Fruit fly (Drosophila melanogaster): ENCODE data around the gene Syx17.
A peak's percentile ranks its signal among the peaks of the same experiment; 100 is the strongest.

Gene Syx17

dm6 chr3L:4408313-4409133 is 5.2 kb downstream of the Syx17 start:
- no peak for TF ChIP-seq usp (GFP tag; optimal IDR thresholded peaks at IDR 0.05)
- TF ChIP-seq Myc (optimal IDR thresholded peaks at IDR 0.05) = no peak
- TF ChIP-seq CG32264 (GFP tag; optimal IDR thresholded peaks at IDR 0.05) = no peak
- no peak for TF ChIP-seq GATAd (GFP tag; optimal IDR thresholded peaks at IDR 0.05)
- no peak for TF ChIP-seq dmrt93B (GFP tag; optimal IDR thresholded peaks at IDR 0.05)
- TF ChIP-seq lola (GFP tag; optimal IDR thresholded peaks at IDR 0.05) = no peak
- TF ChIP-seq woc (GFP tag; optimal IDR thresholded peaks at IDR 0.05) = peak; percentile 28
- no peak for TF ChIP-seq br (GFP tag; optimal IDR thresholded peaks at IDR 0.05)
- no peak for TF ChIP-seq tai (GFP tag; optimal IDR thresholded peaks at IDR 0.05)
- TF ChIP-seq Mio (GFP tag; optimal IDR thresholded peaks at IDR 0.05) = no peak
- TF ChIP-seq Jra (GFP tag; optimal IDR thresholded peaks at IDR 0.05) = no peak
- peak; percentile 81 for TF ChIP-seq jim (GFP tag; optimal IDR thresholded peaks at IDR 0.05)
- TF ChIP-seq ey (GFP tag; optimal IDR thresholded peaks at IDR 0.05) = no peak
- TF ChIP-seq Dfd (GFP tag; optimal IDR thresholded peaks at IDR 0.05) = no peak
- no peak for TF ChIP-seq N (GFP tag; optimal IDR thresholded peaks at IDR 0.05)
- TF ChIP-seq sage (GFP tag; optimal IDR thresholded peaks at IDR 0.05) = no peak
- TF ChIP-seq psq (GFP tag; optimal IDR thresholded peaks at IDR 0.05) = peak; percentile 64
- TF ChIP-seq Rel (GFP tag; optimal IDR thresholded peaks at IDR 0.05) = no peak
- TF ChIP-seq Rel (tag; optimal IDR thresholded peaks at IDR 0.05) = peak; percentile 96
- no peak for TF ChIP-seq Hr83 (GFP tag; optimal IDR thresholded peaks at IDR 0.05; ENCODE audit: poor library complexity, severe bottlenecking)
- no peak for TF ChIP-seq Hnf4 (GFP tag; optimal IDR thresholded peaks at IDR 0.05)
- no peak for TF ChIP-seq Dif (GFP tag; optimal IDR thresholded peaks at IDR 0.05; ENCODE audit: partially characterized antibody)
- TF ChIP-seq sv (GFP tag; optimal IDR thresholded peaks at IDR 0.05) = no peak
- TF ChIP-seq Sp1 (GFP tag; optimal IDR thresholded peaks at IDR 0.05) = no peak
- no peak for TF ChIP-seq rgr (GFP tag; optimal IDR thresholded peaks at IDR 0.05)
- TF ChIP-seq dl (GFP tag; optimal IDR thresholded peaks at IDR 0.05; ENCODE audit: insufficient read depth in 1 of 2, partially characterized antibody in 2 of 2) = no peak
- TF ChIP-seq dsf (GFP tag; optimal IDR thresholded peaks at IDR 0.05; ENCODE audit: borderline replicate concordance) = no peak
- TF ChIP-seq foxo (GFP tag; optimal IDR thresholded peaks at IDR 0.05) = peak in 1 of 2 experiments; percentile 38
- no peak for TF ChIP-seq Abd-B (GFP tag; optimal IDR thresholded peaks at IDR 0.05)
- TF ChIP-seq CG9705 (GFP tag; optimal IDR thresholded peaks at IDR 0.05) = no peak
- no peak for TF ChIP-seq pan (optimal IDR thresholded peaks at IDR 0.05)
- TF ChIP-seq h (GFP tag; optimal IDR thresholded peaks at IDR 0.05) = peak; percentile 8
- no peak for TF ChIP-seq brk (GFP tag; optimal IDR thresholded peaks at IDR 0.05)
- TF ChIP-seq OdsH (GFP tag; optimal IDR thresholded peaks at IDR 0.05) = no peak
- TF ChIP-seq fru (GFP tag; optimal IDR thresholded peaks at IDR 0.05) = peak; percentile 36
- TF ChIP-seq CrebA (GFP tag; optimal IDR thresholded peaks at IDR 0.05; ENCODE audit: borderline replicate concordance) = no peak
- no peak for TF ChIP-seq HLH106 (tag; optimal IDR thresholded peaks at IDR 0.05)
- TF ChIP-seq Vsx2 (GFP tag; optimal IDR thresholded peaks at IDR 0.05; ENCODE audit: partially characterized antibody) = peak; percentile 68
- TF ChIP-seq Hr78 (GFP tag; optimal IDR thresholded peaks at IDR 0.05) = no peak

- TF ChIP-seq woc (GFP tag; optimal IDR thresholded peaks at IDR 0.05) (no peak), Vsx2 (GFP tag; optimal IDR thresholded peaks at IDR 0.05; ENCODE audit: partially characterized antibody) (peak; percentile 47)
Observed at dm6 chr3L:4409134-4409897, 6.0 kb downstream of the Syx17 start.
